Worm (Caenorhabditis elegans) whole organism, L1 larva: ENCODE measurements around the gene F13B9.2.

Experiments used
- alr-1 ChIP-seq: fragments of 200-800 bp; sonication (Bioruptor generic); optimal IDR thresholded peaks from 2 replicates; lab custom pipeline; 2018; ENCODE audit warnings: borderline replicate concordance, mild to moderate bottlenecking, missing genetic modification characterization, missing compliant biosample characterization
- ama-1 ChIP-seq: fragments of 150-350 bp; optimal IDR thresholded peaks from 2 replicates; lab custom pipeline; 2014
- blmp-1 ChIP-seq: fragments of 150-350 bp; optimal IDR thresholded peaks from 2 replicates; lab custom pipeline; 2014; ENCODE audit warnings: missing biosample characterization, missing genetic modification characterization
- ceh-88 ChIP-seq: fragments of 200-800 bp; sonication (Bioruptor generic); IDR thresholded peaks from 2 replicates; pipeline ENCODE4 v1.3.6; 2022; ENCODE audit warnings: missing genetic modification characterization, missing compliant biosample characterization
- ces-1 ChIP-seq: fragments of 150-350 bp; optimal IDR thresholded peaks from 2 replicates; lab custom pipeline; 2014; ENCODE audit warnings: missing biosample characterization, missing genetic modification reagents, missing genetic modification characterization
- efl-1 ChIP-seq, 4 experiments: fragments of 150-350 bp; optimal IDR thresholded peaks in 3 of 4; peaks in 1 of 4; 1 replicate in 1 of 4; 2 replicates in 3 of 4; lab custom pipeline; 2014; ENCODE audit warnings: missing biosample characterization in 2 of 4, missing genetic modification characterization in 2 of 4, missing genetic modification reagents in 2 of 4
- elt-3 ChIP-seq, 6 experiments: fragments of 150-350 bp in 1 of 6; sonication (generic microtip); optimal IDR thresholded peaks; 2 replicates each; lab custom pipeline; 2017 to 2018; ENCODE audit warnings: missing biosample characterization in 6 of 6, missing genetic modification characterization in 6 of 6, inconsistent platforms in 1 of 6
- fkh-10 ChIP-seq: sonication (generic microtip); optimal IDR thresholded peaks from 2 replicates; lab custom pipeline; 2017; ENCODE audit warnings: missing biosample characterization, missing genetic modification reagents, missing genetic modification characterization
- fkh-4 ChIP-seq: sonication (generic microtip); optimal IDR thresholded peaks from 2 replicates; lab custom pipeline; 2016; ENCODE audit warnings: missing compliant biosample characterization, missing genetic modification characterization, borderline replicate concordance
- fkh-8 ChIP-seq: sonication (generic microtip); optimal IDR thresholded peaks from 2 replicates; lab custom pipeline; 2016; ENCODE audit warnings: mild to moderate bottlenecking, missing genetic modification characterization, missing compliant biosample characterization
- fos-1 ChIP-seq: fragments of 150-350 bp; optimal IDR thresholded peaks from 2 replicates; lab custom pipeline; 2014; ENCODE audit warnings: missing biosample characterization, missing genetic modification characterization
- grh-1 ChIP-seq: fragments of 200-800 bp; sonication (Bioruptor generic); IDR thresholded peaks from 2 replicates; pipeline ENCODE4 v1.3.6; 2022; ENCODE audit warnings: missing genetic modification reagents, missing genetic modification characterization, missing compliant biosample characterization
- irx-1 ChIP-seq: sonication (generic microtip); optimal IDR thresholded peaks from 2 replicates; lab custom pipeline; 2016; ENCODE audit warnings: missing genetic modification characterization, missing compliant biosample characterization
- isw-1 ChIP-seq: fragments of 200-800 bp; sonication (Bioruptor generic); IDR thresholded peaks from 2 replicates; pipeline ENCODE4 v1.3.6; 2022; ENCODE audit warnings: missing genetic modification characterization, missing compliant biosample characterization
- lin-14 ChIP-seq: fragments of 200-800 bp; sonication (Bioruptor generic); optimal IDR thresholded peaks from 2 replicates; lab custom pipeline; 2018; ENCODE audit warnings: mild to moderate bottlenecking, missing genetic modification characterization, moderate library complexity, missing compliant biosample characterization
- mdl-1 ChIP-seq, 2 experiments: fragments of 150-350 bp; optimal IDR thresholded peaks; 2 replicates each; lab custom pipeline; 2014 to 2017; ENCODE audit warnings: missing biosample characterization in 2 of 2, missing genetic modification characterization in 2 of 2, inconsistent platforms in 1 of 2
- nhr-12 ChIP-seq: sonication (generic microtip); optimal IDR thresholded peaks from 2 replicates; lab custom pipeline; 2017; ENCODE audit warnings: missing biosample characterization, missing genetic modification characterization
- nhr-47 ChIP-seq: sonication (generic microtip); optimal IDR thresholded peaks from 2 replicates; lab custom pipeline; 2016; ENCODE audit warnings: mild to moderate bottlenecking, missing genetic modification characterization, moderate library complexity, missing compliant biosample characterization
- nhr-71 ChIP-seq: sonication (generic microtip); optimal IDR thresholded peaks from 2 replicates; lab custom pipeline; 2016; ENCODE audit warnings: mild to moderate bottlenecking, missing genetic modification characterization, moderate library complexity, missing compliant biosample characterization
- nhr-76 ChIP-seq: sonication (generic microtip); optimal IDR thresholded peaks from 2 replicates; lab custom pipeline; 2017; ENCODE audit warnings: missing biosample characterization, missing genetic modification characterization
- nhr-77 ChIP-seq: fragments of 150-350 bp; optimal IDR thresholded peaks from 2 replicates; lab custom pipeline; 2014; ENCODE audit warnings: missing biosample characterization, missing genetic modification characterization
- nhr-84 ChIP-seq: sonication (generic microtip); optimal IDR thresholded peaks from 2 replicates; lab custom pipeline; 2017; ENCODE audit warnings: missing biosample characterization, missing genetic modification characterization
- nhr-85 ChIP-seq: sonication (generic microtip); peaks from one replicate; lab custom pipeline; 2016; ENCODE audit warnings: missing genetic modification characterization, inconsistent platforms, missing compliant biosample characterization
- pax-3 ChIP-seq: fragments of 200-800 bp; sonication (Bioruptor generic); optimal IDR thresholded peaks from 2 replicates; lab custom pipeline; 2018; ENCODE audit warnings: mild to moderate bottlenecking, missing genetic modification characterization, moderate library complexity, missing compliant biosample characterization
- rnt-1 ChIP-seq: sonication (generic microtip); optimal IDR thresholded peaks from 2 replicates; lab custom pipeline; 2016; ENCODE audit warnings: mild to moderate bottlenecking, missing genetic modification characterization, moderate library complexity, missing compliant biosample characterization
- skn-1 ChIP-seq: fragments of 150-350 bp; optimal IDR thresholded peaks from 2 replicates; lab custom pipeline; 2014; ENCODE audit warnings: missing biosample characterization, missing genetic modification characterization
- snu-23 ChIP-seq: sonication (generic microtip); optimal IDR thresholded peaks from 2 replicates; lab custom pipeline; 2016; ENCODE audit warnings: missing genetic modification characterization, missing compliant biosample characterization
- tbx-2 ChIP-seq: sonication (generic microtip); optimal IDR thresholded peaks from 2 replicates; lab custom pipeline; 2016; ENCODE audit warnings: missing genetic modification characterization, missing compliant biosample characterization
- unc-86 ChIP-seq: sonication (generic microtip); optimal IDR thresholded peaks from 2 replicates; lab custom pipeline; 2016; ENCODE audit warnings: missing genetic modification characterization, missing compliant biosample characterization
- vab-15 ChIP-seq: sonication (generic microtip); optimal IDR thresholded peaks from 2 replicates; lab custom pipeline; 2017; ENCODE audit warnings: missing genotype, mild to moderate bottlenecking, missing genetic modification characterization, missing compliant biosample characterization
- xbp-1 ChIP-seq: sonication (generic microtip); optimal IDR thresholded peaks from 2 replicates; lab custom pipeline; 2016; ENCODE audit warnings: missing genetic modification characterization, missing compliant biosample characterization
- zip-4 ChIP-seq: fragments of 200-800 bp; sonication (Bioruptor generic); optimal IDR thresholded peaks from 2 replicates; lab custom pipeline; 2018; ENCODE audit warnings: mild to moderate bottlenecking, missing genetic modification characterization, moderate library complexity, missing compliant biosample characterization
- ztf-11 ChIP-seq, 2 experiments: sonication (generic microtip); optimal IDR thresholded peaks; 2 replicates each; lab custom pipeline; 2016 to 2017; ENCODE audit warnings: missing genetic modification characterization in 2 of 2, missing biosample characterization in 1 of 2, missing compliant biosample characterization in 1 of 2

Gene F13B9.2

DNA sequence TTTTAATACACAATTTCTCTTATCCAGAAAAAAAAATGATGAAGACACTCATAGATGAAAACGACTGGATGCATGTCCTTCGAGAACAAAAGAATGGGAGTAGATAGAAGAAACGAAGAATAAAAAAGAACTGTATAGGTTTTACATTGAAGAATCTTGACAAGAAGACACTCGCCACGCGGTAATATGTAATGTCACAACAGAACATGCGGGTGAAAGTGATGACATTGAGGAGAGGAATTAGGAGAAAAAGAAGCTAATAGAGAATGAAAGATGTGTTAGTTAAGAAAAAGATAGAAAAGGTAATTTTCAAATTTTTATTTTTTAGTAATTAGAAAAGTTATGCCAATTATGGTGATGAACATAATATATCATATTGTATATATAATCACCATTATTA lies 30.1 kb upstream of the F13B9.2 start:
- TF ChIP-seq skn-1 (peak; percentile 42), lin-14 (GFP tag; lab: Kevin White, UChicago) (peak; percentile 67), fkh-10 (no peak), efl-1 (optimal IDR thresholded peaks at IDR 0.05; lab: Kevin White, UChicago) (no peak), efl-1 (GFP tag; optimal IDR thresholded peaks at IDR 0.05 in 1 of 2; lab: Kevin White, UChicago) (peak in 1 of 2 experiments; percentile 90), nhr-84 (tag; lab: Kevin White, UChicago) (no peak), nhr-71 (no peak), elt-3 (tag; optimal IDR thresholded peaks at IDR 0.05; lab: Kevin White, UChicago) (peak in 1 of 6 experiments; percentile 70), nhr-85 (tag; lab: Kevin White, UChicago) (peak; percentile 85), blmp-1 (peak; percentile 95), nhr-77 (no peak)
- TF ChIP-seq, all 84 proteins: peak for 6

ce11 chrX:8257687-8258086 lies 27.8 kb upstream of the F13B9.2 start:
- TF ChIP-seq zip-4 (GFP tag; lab: Kevin White, UChicago) (peak; percentile 62), grh-1 (GFP tag; lab: Robert Waterston, UW) (no peak), efl-1 (optimal IDR thresholded peaks at IDR 0.05; lab: Kevin White, UChicago) (no peak), efl-1 (GFP tag; optimal IDR thresholded peaks at IDR 0.05 in 1 of 2; lab: Kevin White, UChicago) (peak in 1 of 2 experiments; percentile 20)
- TF ChIP-seq, all 84 proteins: peak for 2

ce11 chrX:8261125-8261684 lies 24.3 kb upstream of the F13B9.2 start, which contains the start of gene M60.7:
M60.7 (minus strand) TSS chrX:8261175.
- TF ChIP-seq fkh-10 (no peak), rnt-1 (tag; lab: Kevin White, UChicago) (no peak), efl-1 (optimal IDR thresholded peaks at IDR 0.05; lab: Kevin White, UChicago) (no peak), efl-1 (GFP tag; optimal IDR thresholded peaks at IDR 0.05 in 1 of 2; lab: Kevin White, UChicago) (peak in 1 of 2 experiments; percentile 87), ces-1 (no peak), nhr-76 (tag; lab: Kevin White, UChicago) (no peak), tbx-2 (no peak)
- TF ChIP-seq, all 84 proteins: peak for 1

DNA sequence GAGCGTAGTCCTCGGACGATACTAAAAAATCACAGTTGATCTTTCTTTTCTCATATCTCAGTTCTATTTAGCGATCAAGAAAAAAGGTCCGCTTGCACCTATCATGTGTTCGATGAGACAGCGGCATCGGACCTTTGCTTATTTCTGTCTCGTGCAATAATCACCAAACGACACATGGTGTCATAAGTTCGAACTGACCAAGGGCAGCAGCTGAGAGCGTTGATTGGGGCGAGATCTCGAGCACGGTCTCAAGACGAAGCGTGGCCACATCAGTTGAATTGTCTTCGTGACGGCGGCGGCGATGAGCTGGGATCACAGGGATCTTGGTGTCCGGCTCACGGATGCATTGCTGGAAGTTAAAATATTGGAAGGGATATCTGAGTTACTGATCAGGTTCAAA lies 22.7 kb upstream of the F13B9.2 start:
- TF ChIP-seq efl-1 (optimal IDR thresholded peaks at IDR 0.05; lab: Kevin White, UChicago) (no peak), efl-1 (GFP tag; optimal IDR thresholded peaks at IDR 0.05 in 1 of 2; lab: Kevin White, UChicago) (peak in 1 of 2 experiments; percentile 67), pax-3 (no peak), vab-15 (no peak), lin-14 (GFP tag; lab: Kevin White, UChicago) (peak; percentile 0), mdl-1 (tag; optimal IDR thresholded peaks at IDR 0.05; lab: Kevin White, UChicago) (peak in 1 of 2 experiments; percentile 16), nhr-47 (no peak), rnt-1 (tag; lab: Kevin White, UChicago) (peak; percentile 30)

DNA sequence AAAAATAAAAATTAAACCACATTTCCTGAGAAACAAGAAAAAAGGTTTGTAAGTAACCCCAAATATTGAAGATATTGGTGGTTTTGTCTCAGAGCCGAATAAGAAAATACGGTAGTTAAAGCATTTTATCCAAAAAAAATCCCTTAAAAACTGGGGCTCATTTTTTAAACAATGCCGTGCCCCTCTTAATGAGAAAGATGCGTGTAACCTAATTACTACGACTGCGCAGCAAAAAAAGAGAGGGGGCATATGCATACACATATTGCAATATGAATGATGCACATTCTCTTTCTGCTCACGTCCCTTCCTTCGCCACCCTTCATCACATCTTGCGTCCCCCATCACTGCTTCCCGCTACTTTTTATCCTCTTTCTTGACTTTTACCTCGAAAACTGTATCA lies 17.4 kb upstream of the F13B9.2 start:
- TF ChIP-seq fkh-8 (tag; lab: Kevin White, UChicago) (no peak), ztf-11 (tag; optimal IDR thresholded peaks at IDR 0.05; lab: Kevin White, UChicago) (no peak), nhr-12 (no peak), ceh-88 (no peak), isw-1 (GFP tag; lab: Robert Waterston, UW) (no peak), xbp-1 (tag; lab: Kevin White, UChicago) (no peak), fos-1 (no peak), unc-86 (tag; lab: Kevin White, UChicago) (no peak), irx-1 (tag; lab: Kevin White, UChicago) (no peak), snu-23 (no peak), nhr-47 (no peak), nhr-84 (tag; lab: Kevin White, UChicago) (no peak), ama-1 (lab: Kevin White, UChicago) (no peak), fkh-4 (tag; lab: Kevin White, UChicago) (no peak), alr-1 (tag; lab: Kevin White, UChicago) (no peak)
- TF ChIP-seq, all 84 proteins: peak for 0
